Worm (Caenorhabditis elegans) whole organism, late embryonic: Measurements from ENCODE around the gene sup-37.

ENCODE experiments used
- fkh-10 ChIP-seq: fragments of 150-350 bp; optimal IDR thresholded peaks from 2 replicates; lab custom pipeline; 2014; ENCODE audit warnings: missing biosample characterization, missing genetic modification reagents, missing genetic modification characterization
- pqm-1 ChIP-seq: sonication (generic microtip); optimal IDR thresholded peaks from 2 replicates; lab custom pipeline; 2016; ENCODE audit warnings: missing genetic modification characterization, missing compliant biosample characterization
- tbx-2 ChIP-seq: sonication (generic microtip); optimal IDR thresholded peaks from 2 replicates; lab custom pipeline; 2016; ENCODE audit warnings: missing genetic modification characterization, missing compliant biosample characterization

DNA sequence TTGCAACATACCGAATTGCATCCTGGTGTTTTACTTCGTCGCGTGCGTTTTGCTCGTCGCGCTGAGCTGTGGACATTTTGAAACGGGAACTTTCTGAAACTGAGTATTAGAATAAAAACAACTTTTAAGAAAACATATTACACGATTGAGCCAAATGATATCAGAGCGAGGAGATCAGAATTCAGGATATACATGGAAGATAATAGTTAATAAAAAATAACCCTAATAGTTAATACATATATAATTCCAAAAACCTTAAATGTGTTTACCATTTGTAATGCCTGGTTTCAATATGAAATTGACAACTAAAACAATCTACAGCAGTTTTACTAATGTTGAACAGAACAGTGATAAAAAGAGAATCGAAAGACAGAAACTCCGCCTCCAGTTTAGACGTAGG, 23.5 kb upstream of the sup-37 start, which contains the start of gene B0507.8:
- no peak for TF ChIP-seq tbx-2 (tag; lab: Kevin White, UChicago)
- TF ChIP-seq fkh-10: no peak
- no peak for TF ChIP-seq pqm-1
